Fruit fly (Drosophila melanogaster) Kc167 (cell line): ENCODE data around the gene CG45080.

Experiments
- Myc ChIP-seq: fragments of >200 bp; optimal IDR thresholded peaks from 2 replicates; lab custom pipeline; 2017; ENCODE audit warnings: missing external identifiers
- Sin3A ChIP-seq: fragments of >200 bp; optimal IDR thresholded peaks from 2 replicates; lab custom pipeline; 2018; ENCODE audit warnings: missing external identifiers
- h ChIP-seq: fragments of >200 bp; optimal IDR thresholded peaks from 3 replicates; lab custom pipeline; 2018; ENCODE audit warnings: missing external identifiers
- insv ChIP-seq: fragments of >200 bp; optimal IDR thresholded peaks from 3 replicates; lab custom pipeline; 2018; ENCODE audit warnings: missing external identifiers
- psq ChIP-seq: fragments of >200 bp; optimal IDR thresholded peaks from 2 replicates; lab custom pipeline; 2017; ENCODE audit warnings: missing external identifiers
- ttk ChIP-seq: sonication (Bioruptor generic); optimal IDR thresholded peaks from 2 replicates; lab custom pipeline; 2017; ENCODE audit warnings: missing external identifiers

CG45080 gene

DNA sequence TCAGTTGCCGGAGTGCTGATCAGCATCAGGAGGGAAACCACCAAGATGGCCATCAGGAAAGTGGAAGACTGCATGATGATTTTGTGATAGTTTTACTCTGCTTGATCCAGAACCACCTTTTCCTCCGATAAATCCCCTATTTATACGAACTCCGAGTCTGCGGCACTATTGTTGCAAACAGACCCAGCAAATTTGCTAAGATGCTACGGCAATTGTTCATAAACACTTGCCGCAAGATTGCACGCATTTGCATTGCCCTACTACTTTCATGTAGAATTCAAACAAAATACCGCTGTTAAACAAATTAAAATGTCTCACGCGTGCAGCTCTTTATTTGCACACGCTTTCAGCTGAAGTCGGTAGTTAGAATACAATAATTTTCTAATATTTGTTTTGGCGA, at the start of gene CG45080:
Gene CG45080 (minus strand): TSS at position 101 of the 400 bp plus-strand sequence.
- TF ChIP-seq psq (lab: Kevin White, UChicago) (no peak), Sin3A (lab: Kevin White, UChicago) (no peak), Myc (lab: Kevin White, UChicago) (no peak), h (lab: Kevin White, UChicago) (no peak), ttk (lab: Kevin White, UChicago) (no peak), insv (lab: Kevin White, UChicago) (no peak)

DNA sequence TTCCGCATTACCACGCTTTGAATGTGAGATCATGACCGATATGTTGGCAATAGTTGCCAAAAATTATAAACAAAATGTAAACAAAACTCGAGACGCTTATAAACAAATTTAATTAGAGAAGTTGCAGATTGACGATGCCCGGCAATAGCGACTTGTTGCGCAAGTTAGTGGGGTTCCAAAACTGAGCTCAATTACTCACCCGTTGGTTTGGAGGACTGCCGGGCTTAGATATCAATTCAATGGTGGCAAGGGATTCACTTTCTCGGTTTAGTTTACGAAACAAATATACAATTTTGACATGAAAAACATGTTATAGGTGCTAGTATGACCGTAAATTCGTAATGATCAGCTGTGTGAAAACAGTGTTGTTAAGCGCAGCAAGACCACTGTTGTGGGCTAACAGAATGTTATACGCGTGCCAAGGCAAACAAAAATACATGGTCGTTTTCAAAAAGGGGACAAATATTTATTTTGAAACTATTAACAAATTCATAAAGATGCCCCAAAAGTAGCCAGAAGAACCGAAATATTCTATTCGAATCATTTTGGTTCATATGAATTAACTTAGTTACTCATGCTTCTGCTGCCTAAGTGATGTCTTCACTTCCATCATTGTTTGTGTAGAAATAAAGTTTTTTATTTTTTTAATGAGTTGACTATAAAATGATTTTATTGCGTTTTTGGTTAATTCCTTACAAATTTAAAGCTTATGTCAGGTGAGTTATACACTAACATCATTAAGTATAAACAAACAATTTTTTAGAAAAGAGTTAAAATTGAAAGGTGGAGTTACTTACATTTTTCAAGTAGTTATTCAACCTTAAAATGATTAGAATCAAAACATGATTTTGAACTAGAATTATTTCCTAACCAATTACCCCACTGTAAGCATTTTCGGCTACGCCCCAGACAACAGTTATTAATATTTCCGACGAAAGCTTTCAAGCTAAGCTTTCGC, 47.8 kb upstream of the CG45080 start, which contains the start of gene Elp6:
Gene Elp6 (minus strand): TSS at position 350 of the 958 bp plus-strand sequence.
- no peak for TF ChIP-seq insv (lab: Kevin White, UChicago)
- no peak for TF ChIP-seq Sin3A (lab: Kevin White, UChicago)
- no peak for TF ChIP-seq psq (lab: Kevin White, UChicago)
- no peak for TF ChIP-seq Myc (lab: Kevin White, UChicago)
- no peak for TF ChIP-seq h (lab: Kevin White, UChicago)
- no peak for TF ChIP-seq ttk (lab: Kevin White, UChicago)

DNA sequence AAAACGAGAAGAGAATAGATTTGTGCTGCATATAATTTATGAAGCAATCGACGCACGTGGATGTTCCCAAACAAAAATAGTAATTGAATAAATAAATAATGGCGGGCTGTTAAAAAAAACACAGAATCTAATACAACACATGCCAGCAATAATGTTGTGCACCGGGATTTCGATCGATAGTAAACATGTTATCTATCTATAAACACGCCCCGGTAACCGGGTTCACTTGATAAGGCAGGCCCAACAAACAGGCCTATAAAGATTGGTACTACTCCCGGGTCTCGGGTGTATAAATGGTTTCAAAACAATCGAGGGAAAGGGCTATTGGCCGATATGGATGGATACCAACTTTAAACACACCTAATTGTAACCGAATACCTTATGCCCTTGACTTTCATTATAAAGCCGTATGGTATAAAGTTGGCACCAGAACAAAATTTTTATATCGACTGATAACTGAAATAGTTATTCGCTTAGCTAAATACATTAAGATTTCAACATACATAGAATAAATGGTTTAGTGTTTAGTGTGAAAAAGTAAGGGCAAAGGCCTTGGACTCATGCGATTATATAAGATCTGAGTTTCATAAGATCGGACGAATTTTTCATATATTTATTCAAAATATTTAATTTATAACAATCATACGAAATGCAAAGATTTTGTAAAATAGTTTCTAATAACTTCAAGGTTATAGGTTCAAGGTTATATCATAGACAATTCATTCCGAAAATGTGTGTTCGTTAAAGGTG, 46.8 kb upstream of the CG45080 start:
- TF ChIP-seq Sin3A (lab: Kevin White, UChicago), result no peak
- TF ChIP-seq ttk (lab: Kevin White, UChicago), result no peak
- no peak for TF ChIP-seq insv (lab: Kevin White, UChicago)
- TF ChIP-seq psq (lab: Kevin White, UChicago), result no peak
- TF ChIP-seq Myc (lab: Kevin White, UChicago), result no peak

DNA sequence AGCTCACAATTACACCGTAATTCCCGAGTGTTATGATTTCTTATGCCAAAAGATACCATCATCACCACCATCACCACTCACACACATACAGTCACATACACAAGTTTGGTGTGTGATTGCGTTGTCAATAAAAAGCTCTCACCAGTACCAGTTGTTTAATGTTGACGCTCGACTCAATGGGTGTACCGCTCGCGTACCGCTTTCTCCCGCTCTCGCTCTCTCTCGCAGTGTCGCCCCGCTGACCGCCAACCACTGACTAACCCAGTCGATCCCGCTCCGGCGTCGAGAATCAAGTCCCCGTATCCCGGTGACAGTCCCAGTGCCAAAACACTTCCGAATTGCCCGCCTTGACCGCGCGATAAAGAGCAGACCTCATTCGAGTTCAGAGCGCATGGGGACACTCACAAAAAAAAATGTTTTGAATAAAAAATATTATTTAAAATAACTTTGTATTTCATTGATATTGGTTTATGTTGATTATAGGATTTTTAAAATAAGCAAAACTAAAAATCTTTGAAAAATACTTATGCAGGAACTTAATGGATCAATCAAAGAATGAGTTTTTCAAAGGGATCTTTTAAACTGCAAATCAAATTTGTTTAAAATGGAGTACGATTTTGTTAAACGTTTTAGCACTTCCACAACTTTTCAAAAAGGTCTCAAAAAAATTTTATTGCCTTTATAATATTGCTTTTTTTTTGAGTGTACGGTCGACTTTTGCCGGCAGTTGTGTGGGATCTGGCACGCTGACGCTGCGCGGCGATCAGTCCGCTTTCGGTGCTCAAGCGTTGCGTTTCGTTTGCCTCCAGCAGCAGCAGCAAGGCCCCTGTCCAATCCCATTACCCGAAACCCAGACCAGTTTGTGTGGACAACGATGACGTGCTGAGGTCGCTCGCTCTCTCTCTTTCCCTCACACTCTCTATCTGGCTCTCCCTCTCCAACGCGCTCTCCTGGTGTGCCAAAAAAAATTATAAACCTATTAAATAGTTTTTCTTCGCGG, 45.4 kb upstream of the CG45080 start, which contains the start of gene Dic1:
Gene Dic1 (plus strand): TSS at position 764 of the 1,000 bp plus-strand sequence.
- TF ChIP-seq ttk (lab: Kevin White, UChicago) (no peak), Sin3A (lab: Kevin White, UChicago) (no peak), h (lab: Kevin White, UChicago) (no peak), Myc (lab: Kevin White, UChicago) (no peak), insv (lab: Kevin White, UChicago) (no peak), psq (lab: Kevin White, UChicago) (no peak)

DNA sequence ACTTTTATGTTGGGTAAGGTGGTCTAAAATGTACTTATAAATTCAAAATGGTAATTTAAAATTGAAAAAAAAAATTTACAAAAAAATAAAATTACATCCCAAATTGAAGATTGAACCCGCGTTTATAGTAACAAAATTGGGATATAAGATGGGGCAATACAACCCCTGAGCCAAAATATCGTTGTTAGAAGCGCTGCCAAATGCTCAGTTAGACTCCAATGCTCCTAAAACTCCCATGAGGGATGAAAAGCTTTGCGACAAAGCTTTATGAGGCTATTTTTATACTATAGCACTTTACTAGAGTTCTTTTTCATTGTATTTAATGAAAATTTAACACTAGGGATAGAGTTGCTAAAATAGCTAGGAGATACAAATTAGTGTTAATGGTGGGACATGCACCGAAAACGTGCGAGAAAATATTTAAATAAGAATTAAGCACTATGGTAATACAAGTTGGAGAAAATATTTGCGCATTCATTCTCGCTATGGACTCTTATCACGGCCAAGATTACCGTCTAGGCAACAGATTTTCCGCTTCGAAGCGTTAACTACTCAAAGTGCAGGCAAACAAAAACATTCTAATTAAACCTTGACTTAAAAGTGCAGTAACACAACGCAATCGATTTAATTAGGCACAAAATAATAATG, 44.4 kb upstream of the CG45080 start:
- TF ChIP-seq Sin3A (lab: Kevin White, UChicago) (no peak), insv (lab: Kevin White, UChicago) (no peak), ttk (lab: Kevin White, UChicago) (no peak), psq (lab: Kevin White, UChicago) (no peak)

DNA sequence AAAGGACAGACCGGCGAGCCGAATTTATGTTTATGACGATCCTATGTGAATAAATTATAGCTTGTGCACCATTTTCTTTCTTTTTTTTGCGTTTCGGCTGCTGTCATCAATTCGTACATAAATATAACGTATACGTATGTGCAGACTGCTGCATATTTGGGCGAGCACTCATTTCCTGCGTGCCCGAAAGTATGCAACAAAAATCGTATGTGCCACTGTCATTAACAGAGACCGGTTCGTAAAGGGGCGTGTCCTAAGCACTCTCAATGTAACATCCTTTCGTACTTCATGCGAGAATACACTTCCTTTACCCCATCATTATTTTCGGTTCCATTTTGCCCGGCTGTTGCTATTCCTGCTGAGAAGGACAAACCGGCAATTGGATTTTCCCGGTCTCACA, 41.0 kb upstream of the CG45080 start:
- TF ChIP-seq ttk (lab: Kevin White, UChicago) (no peak), h (lab: Kevin White, UChicago) (no peak), psq (lab: Kevin White, UChicago) (no peak), Sin3A (lab: Kevin White, UChicago) (no peak), insv (lab: Kevin White, UChicago) (no peak), Myc (lab: Kevin White, UChicago) (no peak)

DNA sequence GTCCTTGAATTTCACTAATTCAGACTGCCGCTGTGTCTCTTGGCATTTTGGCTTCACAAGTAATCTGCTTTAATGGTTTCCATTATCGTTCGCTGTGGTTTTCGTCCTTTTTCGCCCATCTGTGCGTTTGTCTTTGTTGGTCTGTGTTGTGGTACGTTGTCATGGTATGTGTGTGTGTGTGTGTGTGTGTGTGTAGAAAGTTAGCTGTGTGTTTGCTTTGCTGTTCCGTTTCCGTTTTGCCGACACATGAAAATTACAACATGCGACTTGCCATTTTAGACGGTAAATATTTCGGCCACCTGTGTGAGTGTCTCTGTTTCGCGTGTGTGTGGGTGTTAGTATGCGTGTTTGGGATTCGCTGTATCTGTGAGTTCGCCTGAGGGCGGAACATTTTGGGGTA, 37.9 kb upstream of the CG45080 start:
- no peak for TF ChIP-seq psq (lab: Kevin White, UChicago)
- TF ChIP-seq insv (lab: Kevin White, UChicago), result no peak
- no peak for TF ChIP-seq h (lab: Kevin White, UChicago)
- no peak for TF ChIP-seq Myc (lab: Kevin White, UChicago)
- TF ChIP-seq Sin3A (lab: Kevin White, UChicago), result no peak

DNA sequence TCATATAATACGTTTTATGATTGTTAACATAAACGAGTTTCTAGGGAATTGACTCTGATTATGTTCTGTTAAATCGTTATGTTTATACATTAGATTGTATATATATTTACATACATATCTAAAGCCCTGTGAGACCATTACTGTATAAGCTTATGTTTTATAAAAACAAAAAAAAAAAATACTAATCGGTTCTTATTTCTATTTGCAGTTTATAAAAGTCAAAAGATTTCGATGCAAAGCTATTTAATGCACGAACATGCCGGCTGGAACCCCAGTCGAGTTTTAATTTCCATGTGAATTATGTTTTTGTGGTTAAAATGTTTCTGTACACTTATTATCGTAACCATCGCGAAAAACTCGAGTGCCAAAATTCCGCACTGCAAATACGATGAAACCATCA, 34.3 kb upstream of the CG45080 start, which contains the start of gene mthl12:
Gene mthl12 (plus strand): TSS at position 301 of the 400 bp plus-strand sequence.
- TF ChIP-seq Myc (lab: Kevin White, UChicago), result no peak
- no peak for TF ChIP-seq ttk (lab: Kevin White, UChicago)
- TF ChIP-seq insv (lab: Kevin White, UChicago), result no peak
- TF ChIP-seq Sin3A (lab: Kevin White, UChicago), result no peak
- no peak for TF ChIP-seq psq (lab: Kevin White, UChicago)
- TF ChIP-seq h (lab: Kevin White, UChicago), result no peak

DNA sequence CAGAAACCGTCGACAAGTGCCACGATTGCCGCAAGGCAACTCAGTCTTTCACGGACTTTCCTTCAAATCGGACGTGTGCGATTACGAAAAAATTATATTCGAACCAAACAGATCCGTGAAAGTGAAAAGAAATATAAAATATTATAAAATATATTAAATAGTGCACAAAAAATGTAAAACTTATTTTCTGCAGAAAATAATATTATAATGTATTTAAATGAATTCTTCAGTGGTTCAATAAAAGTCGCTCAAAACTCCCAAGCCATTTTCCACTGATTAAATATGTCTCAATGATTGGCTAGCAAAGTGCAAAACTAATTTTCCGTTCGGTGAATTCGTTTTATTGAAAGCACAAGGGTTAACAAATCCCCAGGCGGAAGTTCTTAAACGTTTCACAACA, 19.0 kb upstream of the CG45080 start, which contains the start of gene PK2-R1:
Gene PK2-R1 (plus strand): TSS at position 301 of the 400 bp plus-strand sequence.
- TF ChIP-seq h (lab: Kevin White, UChicago), result no peak
- no peak for TF ChIP-seq insv (lab: Kevin White, UChicago)
- TF ChIP-seq Myc (lab: Kevin White, UChicago), result no peak
- TF ChIP-seq Sin3A (lab: Kevin White, UChicago), result no peak
- no peak for TF ChIP-seq psq (lab: Kevin White, UChicago)
- TF ChIP-seq ttk (lab: Kevin White, UChicago), result no peak
